Worm (Caenorhabditis elegans): ENCODE data around the gene brc-2.
A peak's percentile ranks its signal among the peaks of the same experiment; 100 is the strongest.

Gene brc-2

ce11 chrIII:6929558-6930167 lies 26.8 kb upstream of the brc-2 start, which contains the start of gene inf-1 (continued):
- TF ChIP-seq efl-1 (optimal IDR thresholded peaks at IDR 0.05) (peak; percentile 63), efl-1 (GFP tag; optimal IDR thresholded peaks at IDR 0.05 in 1 of 2) (peak; percentile 70 to 91), lin-15B (tag; optimal IDR thresholded peaks at IDR 0.05) (peak; percentile 67), dpl-1 (GFP tag; optimal IDR thresholded peaks at IDR 0.05) (peak; percentile 41 to 77 (median 61)), rnt-1 (tag; optimal IDR thresholded peaks at IDR 0.05) (peak; percentile 29), alr-1 (tag; optimal IDR thresholded peaks at IDR 0.05; ENCODE audit: borderline replicate concordance) (no peak), lin-13 (GFP tag; optimal IDR thresholded peaks at IDR 0.05) (peak; percentile 25), irx-1 (tag; optimal IDR thresholded peaks at IDR 0.05) (no peak), sox-4 (tag; optimal IDR thresholded peaks at IDR 0.05) (no peak), skn-1 (tag; optimal IDR thresholded peaks at IDR 0.05) (peak; percentile 48), mab-9 (GFP tag; IDR thresholded peaks at IDR 0.05) (no peak), efl-3 (GFP tag; optimal IDR thresholded peaks at IDR 0.05) (no peak), C04F5.9 (tag; optimal IDR thresholded peaks at IDR 0.05) (no peak), swsn-7 (tag; optimal IDR thresholded peaks at IDR 0.05) (peak; percentile 26), ceh-63 (GFP tag; optimal IDR thresholded peaks at IDR 0.05) (no peak), mep-1 (tag; optimal IDR thresholded peaks at IDR 0.05) (peak; percentile 66), dsc-1 (tag; optimal IDR thresholded peaks at IDR 0.05) (no peak), C16A3.4 (tag; optimal IDR thresholded peaks at IDR 0.05) (peak; percentile 55), unc-130 (tag; optimal IDR thresholded peaks at IDR 0.05) (peak; percentile 25), lin-39 (tag; optimal IDR thresholded peaks at IDR 0.05) (no peak), lin-14 (GFP tag; optimal IDR thresholded peaks at IDR 0.05) (peak; percentile 54), lin-35 (GFP tag; optimal IDR thresholded peaks at IDR 0.05) (peak; percentile 69 to 81)

- TF ChIP-seq ztf-11 (tag; optimal IDR thresholded peaks at IDR 0.05) (no peak), ceh-8 (GFP tag; optimal IDR thresholded peaks at IDR 0.05) (no peak), lir-3 (tag; optimal IDR thresholded peaks at IDR 0.05; ENCODE audit: poor library complexity) (no peak), tbx-2 (tag; optimal IDR thresholded peaks at IDR 0.05) (no peak), ceh-63 (GFP tag; optimal IDR thresholded peaks at IDR 0.05) (no peak), lsy-2 (tag; optimal IDR thresholded peaks at IDR 0.05) (no peak)
Measured at ce11 chrIII:6928725-6929124, 25.8 kb upstream of the brc-2 start, which contains the start of gene flap-1. TSS of gene flap-1 (minus strand) at chrIII:6928825.

ce11 chrIII:6914840-6915239 lies 11.9 kb upstream of the brc-2 start:
- TF ChIP-seq nhr-90 (tag; optimal IDR thresholded peaks at IDR 0.05; ENCODE audit: poor library complexity), result no peak
- TF ChIP-seq ama-1 (optimal IDR thresholded peaks at IDR 0.05), result no peak
- peak; percentile 62 for TF ChIP-seq lin-14 (GFP tag; optimal IDR thresholded peaks at IDR 0.05)
- no peak for TF ChIP-seq elt-2 (tag; optimal IDR thresholded peaks at IDR 0.05)
- no peak for TF ChIP-seq nhr-12 (tag; optimal IDR thresholded peaks at IDR 0.05)
- TF ChIP-seq nhr-77 (tag; optimal IDR thresholded peaks at IDR 0.05), result no peak
- peak; percentile 6 for TF ChIP-seq unc-86 (tag; optimal IDR thresholded peaks at IDR 0.05)
- TF ChIP-seq nhr-28 (tag; optimal IDR thresholded peaks at IDR 0.05), result no peak
- peak; percentile 3 for TF ChIP-seq nhr-71 (tag; optimal IDR thresholded peaks at IDR 0.05)
- TF ChIP-seq lsy-2 (tag; optimal IDR thresholded peaks at IDR 0.05), result no peak
- no peak for TF ChIP-seq unc-130 (tag; optimal IDR thresholded peaks at IDR 0.05)
- TF ChIP-seq blmp-1 (tag; optimal IDR thresholded peaks at IDR 0.05), result no peak
- no peak for TF ChIP-seq sup-37 (GFP tag; optimal IDR thresholded peaks at IDR 0.05)
- TF ChIP-seq unc-62 (GFP tag; optimal IDR thresholded peaks at IDR 0.05), result no peak
- TF ChIP-seq ztf-11 (tag; optimal IDR thresholded peaks at IDR 0.05), result no peak

- TF ChIP-seq C04F5.9 (tag; optimal IDR thresholded peaks at IDR 0.05) (no peak), lin-14 (GFP tag; optimal IDR thresholded peaks at IDR 0.05) (peak; percentile 2), lir-3 (tag; optimal IDR thresholded peaks at IDR 0.05; ENCODE audit: poor library complexity) (no peak), ztf-4 (tag; optimal IDR thresholded peaks at IDR 0.05) (no peak)
Measured at ce11 chrIII:6912381-6912780, 9.5 kb upstream of the brc-2 start, which contains the start of gene pdf-1. TSS of gene pdf-1 (minus strand) at chrIII:6912481.

Data from whole organism, L1 larva.